Fruit fly (Drosophila melanogaster) whole organism, prepupa: Measurements from ENCODE around the gene CG13097.

Experiments
- CG6163 ChIP-seq: fragments of 200-800 bp; sonication (Bioruptor generic); IDR thresholded peaks from 3 replicates; pipeline ENCODE4 v1.3.6; 2022; ENCODE audit warnings: missing biosample characterization, missing genetic modification characterization
- CG6792 ChIP-seq: fragments of 200-800 bp; sonication (Bioruptor generic); optimal IDR thresholded peaks from 3 replicates; lab custom pipeline; 2016; ENCODE audit warnings: missing biosample characterization, missing genetic modification characterization
- CG6808 ChIP-seq: fragments of 200-800 bp; sonication (Bioruptor generic); optimal IDR thresholded peaks from 3 replicates; lab custom pipeline; 2017; ENCODE audit warnings: missing biosample characterization, missing genetic modification characterization, mild to moderate bottlenecking, moderate library complexity, missing genetic modification reagents
- CG8319 ChIP-seq: fragments of 200-800 bp; sonication (Bioruptor generic); optimal IDR thresholded peaks from 3 replicates; lab custom pipeline; 2016; ENCODE audit warnings: missing biosample characterization, missing genetic modification characterization
- Gug ChIP-seq: fragments of 200-800 bp; sonication (Bioruptor generic); IDR thresholded peaks from 2 replicates; pipeline ENCODE4 v1.3.6; 2022; ENCODE audit warnings: missing biosample characterization, missing genetic modification characterization
- Hr38 ChIP-seq: sonication (Bioruptor generic); optimal IDR thresholded peaks from 2 replicates; lab custom pipeline; 2016; ENCODE audit warnings: missing biosample characterization, missing genetic modification characterization
- Hr39 ChIP-seq: fragments of 200-800 bp; sonication (Bioruptor generic); optimal IDR thresholded peaks from 2 replicates; lab custom pipeline; 2016; ENCODE audit warnings: missing biosample characterization, missing genetic modification characterization
- Sox102F ChIP-seq: fragments of 200-800 bp; sonication (Bioruptor generic); optimal IDR thresholded peaks from 2 replicates; lab custom pipeline; 2016; ENCODE audit warnings: missing biosample characterization, mild to moderate bottlenecking, missing genetic modification characterization
- esn ChIP-seq: fragments of 200-800 bp; sonication (Bioruptor generic); optimal IDR thresholded peaks from 2 replicates; lab custom pipeline; 2016; ENCODE audit warnings: missing biosample characterization, mild to moderate bottlenecking, missing genetic modification characterization, moderate library complexity
- fkh ChIP-seq: fragments of 200-800 bp; sonication (Bioruptor generic); optimal IDR thresholded peaks from 3 replicates; lab custom pipeline; 2017; ENCODE audit warnings: missing biosample characterization, mild to moderate bottlenecking, missing genetic modification characterization, moderate library complexity
- net ChIP-seq: fragments of 200-800 bp; sonication (Bioruptor generic); optimal IDR thresholded peaks from 3 replicates; lab custom pipeline; 2016; ENCODE audit warnings: missing biosample characterization, missing genetic modification characterization
- svp ChIP-seq: fragments of 200-800 bp; sonication (Bioruptor generic); peaks from one replicate; lab custom pipeline; 2016; ENCODE audit warnings: missing biosample characterization, missing genetic modification characterization

- no peak for TF ChIP-seq Gug (GFP tag; lab: Robert Waterston, UW)
- no peak for TF ChIP-seq Hr38 (GFP tag; lab: Kevin White, UChicago)
- peak; percentile 47 for TF ChIP-seq svp
- no peak for TF ChIP-seq CG6792 (GFP tag; lab: Kevin White, UChicago)
- no peak for TF ChIP-seq CG6808 (GFP tag; lab: Kevin White, UChicago)
- peak; percentile 25 for TF ChIP-seq Sox102F (GFP tag; lab: Kevin White, UChicago)
- no peak for TF ChIP-seq fkh
- TF ChIP-seq Hr39 (GFP tag; lab: Kevin White, UChicago), result no peak
- no peak for TF ChIP-seq esn
- TF ChIP-seq net (GFP tag; lab: Kevin White, UChicago), result no peak
- peak; percentile 70; the same call in 2 of the 3 replicates for TF ChIP-seq CG6163
- no peak for TF ChIP-seq CG8319 (GFP tag; lab: Kevin White, UChicago)
Measured at dm6 chr2L:8543731-8544359, 29.2 kb upstream of the CG13097 start.
